Fruit fly (Drosophila melanogaster) whole organism, wandering third instar larva: ENCODE results near the gene CG42870.

Experiments
- CrebA ChIP-seq: fragments of 200-800 bp; sonication (Bioruptor generic); optimal IDR thresholded peaks from 2 replicates; lab custom pipeline; 2016; ENCODE audit warnings: missing biosample characterization, mild to moderate bottlenecking, missing genetic modification characterization, borderline replicate concordance
- Dif ChIP-seq: fragments of 200-275, 200-300 bp; sonication (Bioruptor generic); optimal IDR thresholded peaks from 2 replicates; lab custom pipeline; 2018; ENCODE audit warnings: missing biosample characterization, missing genetic modification characterization; ENCODE audit not compliant: partially characterized antibody
- Hr78 ChIP-seq: fragments of >200 bp; optimal IDR thresholded peaks from 2 replicates; lab custom pipeline; 2017; ENCODE audit warnings: missing biosample characterization, missing genetic modification characterization
- N ChIP-seq: fragments of >200 bp; optimal IDR thresholded peaks from 2 replicates; lab custom pipeline; 2018; ENCODE audit warnings: missing biosample characterization, missing external identifiers, missing genetic modification characterization
- dl ChIP-seq, 2 experiments: fragments of 175-275, 200-275 bp in 1 of 2; fragments of 200-275 bp in 1 of 2; sonication (Bioruptor generic); optimal IDR thresholded peaks; lab custom pipeline; 2018; ENCODE audit warnings: mild to moderate bottlenecking in 2 of 2, missing biosample characterization in 2 of 2, missing genetic modification characterization in 2 of 2, moderate library complexity in 2 of 2; ENCODE audit not compliant: partially characterized antibody in 2 of 2, insufficient read depth in 1 of 2

DNA sequence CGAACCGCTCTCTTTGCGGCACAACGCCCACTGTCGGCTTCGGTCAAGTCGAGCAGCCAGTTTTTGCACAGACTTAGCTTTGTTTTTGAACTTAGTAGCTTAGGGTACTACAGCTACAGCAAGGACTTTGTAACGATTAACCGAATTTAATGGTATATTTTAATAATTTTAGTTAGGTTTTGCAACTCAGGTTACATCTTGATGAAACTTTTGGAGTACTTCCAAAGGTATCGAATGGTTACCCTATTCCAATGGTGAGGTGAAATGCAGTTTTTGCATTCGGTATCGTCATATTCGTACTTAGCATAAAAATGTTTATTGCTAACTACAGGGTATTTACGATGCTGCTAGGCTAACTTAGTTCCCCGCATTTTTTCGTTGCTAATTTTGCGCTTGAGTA, 48.6 kb downstream of the CG42870 start:
- no peak for TF ChIP-seq Hr78 (GFP tag; lab: Kevin White, UChicago)
- TF ChIP-seq N (GFP tag; lab: Kevin White, UChicago), result no peak
- no peak for TF ChIP-seq Dif (GFP tag; lab: Kevin White, UChicago)
- TF ChIP-seq CrebA (GFP tag; lab: Kevin White, UChicago), result no peak
- no peak for TF ChIP-seq dl (GFP tag; optimal IDR thresholded peaks at IDR 0.05; lab: Kevin White, UChicago; ENCODE audit: insufficient read depth in 1 of 2, partially characterized antibody in 2 of 2)
